Worm (Caenorhabditis elegans) whole organism, late embryonic: ENCODE results near the gene R08C7.12.

ENCODE experiments used
- C08G9.2 ChIP-seq: sonication (generic microtip); optimal IDR thresholded peaks from 2 replicates; lab custom pipeline; 2016; ENCODE audit warnings: mild to moderate bottlenecking, missing genetic modification characterization, moderate library complexity, missing compliant biosample characterization
- F13H6.1 ChIP-seq: sonication (generic microtip); optimal IDR thresholded peaks from 2 replicates; lab custom pipeline; 2016; ENCODE audit warnings: missing genetic modification characterization, missing compliant biosample characterization
- ama-1 ChIP-seq: fragments of 150-350 bp; optimal IDR thresholded peaks from 2 replicates; lab custom pipeline; 2014
- ceh-18 ChIP-seq: sonication (generic microtip); optimal IDR thresholded peaks from 2 replicates; lab custom pipeline; 2016; ENCODE audit warnings: missing genetic modification characterization, missing compliant biosample characterization
- ceh-19 ChIP-seq: fragments of 200-800 bp; sonication (Bioruptor generic); optimal IDR thresholded peaks from 2 replicates; lab custom pipeline; 2018; ENCODE audit warnings: mild to moderate bottlenecking, missing genetic modification characterization, missing compliant biosample characterization
- ceh-2 ChIP-seq: sonication (generic microtip); optimal IDR thresholded peaks from 2 replicates; lab custom pipeline; 2016; ENCODE audit warnings: missing genotype, missing genetic modification characterization, missing compliant biosample characterization
- ceh-22 ChIP-seq: sonication (generic microtip); optimal IDR thresholded peaks from 2 replicates; lab custom pipeline; 2017; ENCODE audit warnings: missing biosample characterization, missing genetic modification characterization
- ceh-30 ChIP-seq: fragments of 150-350 bp; optimal IDR thresholded peaks from 2 replicates; lab custom pipeline; 2014; ENCODE audit warnings: missing biosample characterization, missing genetic modification characterization
- ceh-31 ChIP-seq: sonication (generic microtip); optimal IDR thresholded peaks from 2 replicates; lab custom pipeline; 2016; ENCODE audit warnings: missing genetic modification characterization, missing compliant biosample characterization
- ceh-45 ChIP-seq: fragments of 200-800 bp; sonication (Bioruptor generic); IDR thresholded peaks from 2 replicates; pipeline ENCODE4 v1.3.6; 2022; ENCODE audit warnings: missing genetic modification reagents, missing genetic modification characterization, missing compliant biosample characterization
- ceh-9 ChIP-seq: sonication (generic microtip); optimal IDR thresholded peaks from 2 replicates; lab custom pipeline; 2016; ENCODE audit warnings: mild to moderate bottlenecking, missing genetic modification characterization, inconsistent platforms, missing compliant biosample characterization
- che-1 ChIP-seq: sonication (generic microtip); optimal IDR thresholded peaks from 2 replicates; lab custom pipeline; 2016; ENCODE audit warnings: mild to moderate bottlenecking, missing genetic modification characterization, missing compliant biosample characterization
- dmd-4 ChIP-seq: sonication (generic microtip); optimal IDR thresholded peaks from 2 replicates; lab custom pipeline; 2016; ENCODE audit warnings: borderline replicate concordance, missing genetic modification characterization, missing compliant biosample characterization
- elt-4 ChIP-seq: sonication (generic microtip); optimal IDR thresholded peaks from 2 replicates; lab custom pipeline; 2016; ENCODE audit warnings: missing genetic modification characterization, missing compliant biosample characterization
- eyg-1 ChIP-seq: sonication (generic microtip); optimal IDR thresholded peaks from 2 replicates; lab custom pipeline; 2016; ENCODE audit warnings: missing genotype, missing genetic modification characterization, missing compliant biosample characterization
- hlh-13 ChIP-seq: fragments of 200-800 bp; sonication (Bioruptor generic); optimal IDR thresholded peaks from 2 replicates; lab custom pipeline; 2018; ENCODE audit warnings: mild to moderate bottlenecking, missing genetic modification characterization, missing compliant biosample characterization
- hlh-15 ChIP-seq: sonication (generic microtip); optimal IDR thresholded peaks from 2 replicates; lab custom pipeline; 2016; ENCODE audit warnings: missing genetic modification characterization, missing compliant biosample characterization
- hlh-30 ChIP-seq: sonication (generic microtip); optimal IDR thresholded peaks from 2 replicates; lab custom pipeline; 2017; ENCODE audit warnings: antibody characterized with exemption, missing genetic modification characterization, missing compliant biosample characterization; ENCODE audit not compliant: insufficient read depth
- hlh-6 ChIP-seq: sonication (generic microtip); optimal IDR thresholded peaks from 2 replicates; lab custom pipeline; 2016; ENCODE audit warnings: missing genotype, missing genetic modification characterization, missing compliant biosample characterization
- lin-11 ChIP-seq: fragments of 200-800 bp; sonication (Bioruptor generic); optimal IDR thresholded peaks from 2 replicates; lab custom pipeline; 2018; ENCODE audit warnings: mild to moderate bottlenecking, missing genetic modification characterization, missing compliant biosample characterization
- madf-2 ChIP-seq: sonication (generic microtip); optimal IDR thresholded peaks from 2 replicates; lab custom pipeline; 2017; ENCODE audit warnings: missing genetic modification characterization, missing compliant biosample characterization
- nfya-1 ChIP-seq: sonication (generic microtip); optimal IDR thresholded peaks from 2 replicates; lab custom pipeline; 2017; ENCODE audit warnings: missing genetic modification characterization, mild to moderate bottlenecking, missing compliant biosample characterization, antibody characterized with exemption, moderate library complexity
- nhr-11 ChIP-seq: fragments of 150-350 bp; optimal IDR thresholded peaks from 2 replicates; lab custom pipeline; 2014; ENCODE audit warnings: missing biosample characterization, missing genetic modification characterization
- nhr-232 ChIP-seq: sonication (generic microtip); optimal IDR thresholded peaks from 2 replicates; lab custom pipeline; 2016; ENCODE audit warnings: missing genetic modification characterization, missing compliant biosample characterization
- pat-9 ChIP-seq: fragments of 200-800 bp; sonication (Bioruptor generic); optimal IDR thresholded peaks from 2 replicates; lab custom pipeline; 2018; ENCODE audit warnings: mild to moderate bottlenecking, missing genetic modification characterization, moderate library complexity, missing compliant biosample characterization
- pha-4 ChIP-seq: fragments of 150-350 bp; optimal IDR thresholded peaks from 2 replicates; lab custom pipeline; 2018; ENCODE audit warnings: missing biosample characterization, missing genetic modification reagents, missing genetic modification characterization
- pqm-1 ChIP-seq: sonication (generic microtip); optimal IDR thresholded peaks from 2 replicates; lab custom pipeline; 2016; ENCODE audit warnings: missing genetic modification characterization, missing compliant biosample characterization
- ref-2 ChIP-seq: sonication (generic microtip); optimal IDR thresholded peaks from 2 replicates; lab custom pipeline; 2016; ENCODE audit warnings: missing genetic modification characterization, missing compliant biosample characterization
- sdc-2 ChIP-seq: sonication (generic microtip); optimal IDR thresholded peaks from 2 replicates; lab custom pipeline; 2016; ENCODE audit warnings: missing genotype, missing genetic modification characterization, missing compliant biosample characterization
- tbx-7 ChIP-seq: sonication (generic microtip); optimal IDR thresholded peaks from 2 replicates; lab custom pipeline; 2016; ENCODE audit warnings: missing genotype, missing genetic modification characterization, missing compliant biosample characterization
- unc-3 ChIP-seq, 2 experiments: fragments of 200-800 bp in 1 of 2; sonication (Bioruptor generic) in 1 of 2; sonication (generic microtip) in 1 of 2; conservative IDR thresholded peaks in 1 of 2; optimal IDR thresholded peaks in 1 of 2; 2 replicates each; pipeline versions ENCODE4 v1.3.6 to Lab custom; 2016 to 2022; ENCODE audit warnings: missing compliant biosample characterization in 2 of 2, missing genetic modification characterization in 2 of 2, missing genetic modification reagents in 1 of 2
- unc-42 ChIP-seq: sonication (generic microtip); optimal IDR thresholded peaks from 2 replicates; lab custom pipeline; 2016; ENCODE audit warnings: missing genotype, missing genetic modification characterization, missing compliant biosample characterization
- unc-86 ChIP-seq: sonication (generic microtip); optimal IDR thresholded peaks from 2 replicates; lab custom pipeline; 2016; ENCODE audit warnings: missing genetic modification characterization, missing compliant biosample characterization
- zip-5 ChIP-seq: sonication (generic microtip); optimal IDR thresholded peaks from 2 replicates; lab custom pipeline; 2016; ENCODE audit warnings: missing genetic modification characterization, missing compliant biosample characterization
- ztf-16 ChIP-seq: sonication (generic microtip); optimal IDR thresholded peaks from 2 replicates; lab custom pipeline; 2017; ENCODE audit warnings: missing genetic modification characterization, missing compliant biosample characterization

The R08C7.12 gene

DNA sequence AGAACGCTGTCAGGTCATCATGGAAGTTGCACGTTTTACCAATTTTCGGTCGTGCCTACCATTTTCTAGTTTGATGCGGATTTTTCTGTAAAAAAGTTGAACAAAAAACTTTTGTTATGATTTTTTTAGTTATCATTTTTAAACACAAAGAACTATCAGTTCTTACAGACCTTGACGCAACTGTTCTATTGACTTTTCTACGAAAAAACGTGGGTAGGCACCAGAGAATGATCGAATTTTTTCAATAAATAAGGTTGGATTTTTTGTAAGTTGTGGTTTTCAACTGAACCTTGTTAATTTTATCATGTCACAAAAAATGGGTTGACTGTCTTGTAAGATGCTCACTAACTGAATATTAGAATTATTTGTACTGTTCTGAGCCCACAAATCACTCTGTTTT lies 29.1 kb downstream of the R08C7.12 start:
- TF ChIP-seq nhr-232 = no peak
- TF ChIP-seq ceh-45 = no peak
- no peak for TF ChIP-seq nhr-11 (tag; lab: Kevin White, UChicago)
- TF ChIP-seq pqm-1 (tag; lab: Kevin White, UChicago) = no peak
- no peak for TF ChIP-seq dmd-4 (tag; lab: Kevin White, UChicago)
- TF ChIP-seq C08G9.2 (tag; lab: Kevin White, UChicago) = no peak
- TF ChIP-seq ama-1 (lab: Kevin White, UChicago) = no peak
- TF ChIP-seq unc-3 (GFP tag; conservative IDR thresholded peaks at IDR 0.05; lab: Robert Waterston, UW) = no peak
- no peak for TF ChIP-seq unc-3 (tag; optimal IDR thresholded peaks at IDR 0.05; lab: Kevin White, UChicago)
- no peak for TF ChIP-seq hlh-30 (tag; lab: Kevin White, UChicago)
- TF ChIP-seq zip-5 (tag; lab: Kevin White, UChicago) = no peak
- TF ChIP-seq sdc-2 (tag; lab: Kevin White, UChicago) = no peak
- TF ChIP-seq ceh-30 (tag; lab: Kevin White, UChicago) = no peak
- no peak for TF ChIP-seq elt-4 (tag; lab: Kevin White, UChicago)
- TF ChIP-seq ceh-2 = no peak
- TF ChIP-seq unc-42 (tag; lab: Kevin White, UChicago) = no peak

DNA sequence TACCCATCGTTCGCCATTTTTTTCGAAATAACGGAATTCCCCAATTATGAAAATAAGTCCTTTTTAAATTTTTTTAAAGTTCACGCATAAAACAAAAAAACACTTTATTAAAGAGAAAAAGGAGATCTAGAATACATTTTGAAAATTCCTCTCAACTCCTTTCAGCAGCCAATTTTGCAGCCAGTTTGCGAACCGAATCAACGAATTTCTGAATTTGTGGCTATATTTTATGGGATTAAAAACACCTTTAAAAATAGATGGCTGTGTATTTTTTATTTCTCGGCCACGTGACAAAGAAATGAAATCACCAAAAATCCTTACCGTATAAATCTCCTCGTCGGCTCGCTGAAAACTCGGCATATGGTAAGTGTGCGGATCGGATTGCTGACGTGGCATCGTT lies 30.5 kb downstream of the R08C7.12 start, which contains the start of gene M01H9.10:
M01H9.10 (minus strand) TSS at position 101 of the 400 bp plus-strand sequence.
- TF ChIP-seq nfya-1 (tag; lab: Kevin White, UChicago) (no peak), hlh-6 (tag; lab: Kevin White, UChicago) (no peak), pha-4 (tag; lab: Kevin White, UChicago) (no peak), ceh-22 (tag; lab: Kevin White, UChicago) (no peak), ceh-31 (tag; lab: Kevin White, UChicago) (no peak), madf-2 (tag; lab: Kevin White, UChicago) (no peak), hlh-13 (GFP tag; lab: Kevin White, UChicago) (no peak), hlh-30 (tag; lab: Kevin White, UChicago) (no peak), nhr-11 (tag; lab: Kevin White, UChicago) (no peak), ceh-45 (no peak), ceh-18 (tag; lab: Kevin White, UChicago) (no peak), che-1 (no peak), lin-11 (tag; lab: Kevin White, UChicago) (no peak), unc-3 (GFP tag; conservative IDR thresholded peaks at IDR 0.05; lab: Robert Waterston, UW) (no peak), unc-3 (tag; optimal IDR thresholded peaks at IDR 0.05; lab: Kevin White, UChicago) (no peak), F13H6.1 (tag; lab: Kevin White, UChicago) (no peak), unc-86 (tag; lab: Kevin White, UChicago) (no peak), nhr-232 (no peak), C08G9.2 (tag; lab: Kevin White, UChicago) (no peak), ceh-19 (GFP tag; lab: Kevin White, UChicago) (no peak)

DNA sequence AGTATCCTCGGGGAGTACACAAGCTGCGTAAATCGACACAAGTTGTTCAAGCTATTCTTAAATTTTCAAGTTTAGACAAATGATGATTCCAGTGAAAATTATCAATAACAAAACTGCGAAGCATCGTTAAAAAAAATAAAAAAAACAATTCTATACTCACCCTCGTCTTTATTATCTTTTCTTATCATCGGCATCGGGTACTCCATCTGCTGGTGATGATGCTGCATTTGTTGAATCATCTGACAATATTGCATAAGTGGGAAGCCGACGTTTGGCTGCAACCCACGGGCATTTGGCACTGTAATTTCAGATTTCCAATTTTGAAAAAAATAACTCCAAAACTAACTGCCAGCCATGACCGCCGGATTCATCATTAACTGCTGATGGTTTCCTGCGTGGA lies 31.8 kb downstream of the R08C7.12 start:
- no peak for TF ChIP-seq pat-9 (tag; lab: Kevin White, UChicago)
- TF ChIP-seq tbx-7 (tag; lab: Kevin White, UChicago) = no peak
- TF ChIP-seq ztf-16 = no peak
- TF ChIP-seq ceh-9 (tag; lab: Kevin White, UChicago) = no peak
- TF ChIP-seq hlh-6 (tag; lab: Kevin White, UChicago) = no peak
- TF ChIP-seq C08G9.2 (tag; lab: Kevin White, UChicago) = no peak
- no peak for TF ChIP-seq zip-5 (tag; lab: Kevin White, UChicago)
- TF ChIP-seq eyg-1 (tag; lab: Kevin White, UChicago) = no peak
- TF ChIP-seq unc-86 (tag; lab: Kevin White, UChicago) = no peak
- TF ChIP-seq ceh-22 (tag; lab: Kevin White, UChicago) = no peak
- no peak for TF ChIP-seq nfya-1 (tag; lab: Kevin White, UChicago)
- TF ChIP-seq pqm-1 (tag; lab: Kevin White, UChicago) = no peak
- TF ChIP-seq ref-2 (tag; lab: Kevin White, UChicago) = no peak
- no peak for TF ChIP-seq elt-4 (tag; lab: Kevin White, UChicago)
- TF ChIP-seq hlh-15 (tag; lab: Kevin White, UChicago) = no peak
